Worm (Caenorhabditis elegans): ENCODE data around the gene Y57G11C.36.

DNA sequence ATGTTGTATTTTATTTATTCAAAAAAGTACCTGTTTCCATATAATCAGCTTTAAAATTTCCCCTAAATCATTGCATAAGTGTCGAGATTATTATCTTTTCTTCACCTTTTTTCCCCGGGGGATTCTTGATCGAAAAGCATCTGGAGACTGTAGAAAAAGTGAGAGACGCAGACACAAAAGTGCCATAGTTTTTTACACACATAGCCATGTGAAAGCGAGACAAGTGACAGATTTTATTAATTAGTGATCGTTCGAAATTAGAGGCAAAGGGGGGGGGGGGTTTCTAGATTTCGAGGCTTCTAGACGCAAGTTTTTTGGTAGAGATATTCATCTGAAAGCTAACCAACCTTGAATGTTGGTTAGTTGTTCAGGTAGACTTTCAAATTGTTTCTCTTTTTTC lies 44.3 kb downstream of the Y57G11C.36 start:
- TF ChIP-seq ama-1 (optimal IDR thresholded peaks at IDR 0.05): no peak
- TF ChIP-seq R02D3.7 (tag; optimal IDR thresholded peaks at IDR 0.05): no peak
- TF ChIP-seq rbr-2 (tag; optimal IDR thresholded peaks at IDR 0.05): no peak
- TF ChIP-seq F49E8.2 (tag; optimal IDR thresholded peaks at IDR 0.05; ENCODE audit: borderline replicate concordance): no peak
- no peak for TF ChIP-seq pqm-1 (tag; optimal IDR thresholded peaks at IDR 0.05)
- TF ChIP-seq dmd-6 (GFP tag; IDR thresholded peaks at IDR 0.05): no peak
- TF ChIP-seq ztf-7 (tag; optimal IDR thresholded peaks at IDR 0.05): no peak
